Worm (Caenorhabditis elegans) whole organism, late embryonic: ENCODE results near the gene glb-29.

Source experiments
- C08G9.2 ChIP-seq: sonication (generic microtip); optimal IDR thresholded peaks from 2 replicates; lab custom pipeline; 2016; ENCODE audit warnings: mild to moderate bottlenecking, missing genetic modification characterization, moderate library complexity, missing compliant biosample characterization
- C38D4.7 ChIP-seq: fragments of 200-800 bp; sonication (Bioruptor generic); optimal IDR thresholded peaks from 2 replicates; lab custom pipeline; 2018; ENCODE audit warnings: mild to moderate bottlenecking, missing genetic modification characterization, moderate library complexity, missing compliant biosample characterization
- K02D7.2 ChIP-seq: sonication (generic microtip); optimal IDR thresholded peaks from 2 replicates; lab custom pipeline; 2017; ENCODE audit warnings: mild to moderate bottlenecking, missing genetic modification characterization, missing compliant biosample characterization
- Y22D7AL.16 ChIP-seq: sonication (generic microtip); optimal IDR thresholded peaks from 2 replicates; lab custom pipeline; 2016; ENCODE audit warnings: missing genetic modification characterization, missing compliant biosample characterization
- ama-1 ChIP-seq: fragments of 150-350 bp; optimal IDR thresholded peaks from 2 replicates; lab custom pipeline; 2014
- ceh-14 ChIP-seq: sonication (generic microtip); optimal IDR thresholded peaks from 2 replicates; lab custom pipeline; 2016; ENCODE audit warnings: missing genotype, missing genetic modification characterization, missing compliant biosample characterization
- ceh-2 ChIP-seq: sonication (generic microtip); optimal IDR thresholded peaks from 2 replicates; lab custom pipeline; 2016; ENCODE audit warnings: missing genotype, missing genetic modification characterization, missing compliant biosample characterization
- ceh-31 ChIP-seq: sonication (generic microtip); optimal IDR thresholded peaks from 2 replicates; lab custom pipeline; 2016; ENCODE audit warnings: missing genetic modification characterization, missing compliant biosample characterization
- ceh-34 ChIP-seq: sonication (generic microtip); optimal IDR thresholded peaks from 2 replicates; lab custom pipeline; 2016; ENCODE audit warnings: mild to moderate bottlenecking, missing genetic modification characterization, missing compliant biosample characterization
- ceh-45 ChIP-seq: fragments of 200-800 bp; sonication (Bioruptor generic); IDR thresholded peaks from 2 replicates; pipeline ENCODE4 v1.3.6; 2022; ENCODE audit warnings: missing genetic modification reagents, missing genetic modification characterization, missing compliant biosample characterization
- ceh-48 ChIP-seq: sonication (generic microtip); optimal IDR thresholded peaks from 2 replicates; lab custom pipeline; 2016; ENCODE audit warnings: missing genetic modification characterization, inconsistent platforms, missing compliant biosample characterization
- ceh-6 ChIP-seq: fragments of 200-800 bp; sonication (Bioruptor generic); optimal IDR thresholded peaks from 2 replicates; lab custom pipeline; 2018; ENCODE audit warnings: mild to moderate bottlenecking, missing genetic modification characterization, missing compliant biosample characterization
- elt-2 ChIP-seq: sonication (generic microtip); optimal IDR thresholded peaks from 2 replicates; lab custom pipeline; 2016; ENCODE audit warnings: missing genetic modification reagents, missing genetic modification characterization, missing compliant biosample characterization
- elt-4 ChIP-seq: sonication (generic microtip); optimal IDR thresholded peaks from 2 replicates; lab custom pipeline; 2016; ENCODE audit warnings: missing genetic modification characterization, missing compliant biosample characterization
- ets-4 ChIP-seq: sonication (generic microtip); optimal IDR thresholded peaks from 2 replicates; lab custom pipeline; 2016; ENCODE audit warnings: missing genetic modification characterization, missing compliant biosample characterization
- eyg-1 ChIP-seq: sonication (generic microtip); optimal IDR thresholded peaks from 2 replicates; lab custom pipeline; 2016; ENCODE audit warnings: missing genotype, missing genetic modification characterization, missing compliant biosample characterization
- fkh-10 ChIP-seq: fragments of 150-350 bp; optimal IDR thresholded peaks from 2 replicates; lab custom pipeline; 2014; ENCODE audit warnings: missing biosample characterization, missing genetic modification reagents, missing genetic modification characterization
- fkh-6 ChIP-seq: sonication (generic microtip); optimal IDR thresholded peaks from 2 replicates; lab custom pipeline; 2016; ENCODE audit warnings: missing genetic modification characterization, missing compliant biosample characterization
- gmeb-2 ChIP-seq: sonication (generic microtip); optimal IDR thresholded peaks from 2 replicates; lab custom pipeline; 2016; ENCODE audit warnings: missing genetic modification characterization, inconsistent platforms, missing compliant biosample characterization
- hlh-30 ChIP-seq: sonication (generic microtip); optimal IDR thresholded peaks from 2 replicates; lab custom pipeline; 2017; ENCODE audit warnings: antibody characterized with exemption, missing genetic modification characterization, missing compliant biosample characterization; ENCODE audit not compliant: insufficient read depth
- hlh-6 ChIP-seq: sonication (generic microtip); optimal IDR thresholded peaks from 2 replicates; lab custom pipeline; 2016; ENCODE audit warnings: missing genotype, missing genetic modification characterization, missing compliant biosample characterization
- lim-6 ChIP-seq: sonication (generic microtip); optimal IDR thresholded peaks from 2 replicates; lab custom pipeline; 2016; ENCODE audit warnings: missing genetic modification characterization, missing compliant biosample characterization
- madf-2 ChIP-seq: sonication (generic microtip); optimal IDR thresholded peaks from 2 replicates; lab custom pipeline; 2017; ENCODE audit warnings: missing genetic modification characterization, missing compliant biosample characterization
- nfya-1 ChIP-seq: sonication (generic microtip); optimal IDR thresholded peaks from 2 replicates; lab custom pipeline; 2017; ENCODE audit warnings: missing genetic modification characterization, mild to moderate bottlenecking, missing compliant biosample characterization, antibody characterized with exemption, moderate library complexity
- pag-3 ChIP-seq: sonication (generic microtip); optimal IDR thresholded peaks from 2 replicates; lab custom pipeline; 2016; ENCODE audit warnings: missing compliant biosample characterization, missing genetic modification characterization, borderline replicate concordance
- pat-9 ChIP-seq: fragments of 200-800 bp; sonication (Bioruptor generic); optimal IDR thresholded peaks from 2 replicates; lab custom pipeline; 2018; ENCODE audit warnings: mild to moderate bottlenecking, missing genetic modification characterization, moderate library complexity, missing compliant biosample characterization
- pha-4 ChIP-seq: fragments of 150-350 bp; optimal IDR thresholded peaks from 2 replicates; lab custom pipeline; 2018; ENCODE audit warnings: missing biosample characterization, missing genetic modification reagents, missing genetic modification characterization
- pros-1 ChIP-seq: fragments of 150-350 bp; optimal IDR thresholded peaks from 2 replicates; lab custom pipeline; 2014; ENCODE audit warnings: missing biosample characterization, missing genetic modification reagents, missing genetic modification characterization
- ref-2 ChIP-seq: sonication (generic microtip); optimal IDR thresholded peaks from 2 replicates; lab custom pipeline; 2016; ENCODE audit warnings: missing genetic modification characterization, missing compliant biosample characterization
- rnt-1 ChIP-seq: sonication (generic microtip); optimal IDR thresholded peaks from 2 replicates; lab custom pipeline; 2016; ENCODE audit warnings: missing genetic modification characterization, missing compliant biosample characterization
- sox-2 ChIP-seq: fragments of 200-800 bp; sonication (Bioruptor generic); IDR thresholded peaks from 2 replicates; pipeline ENCODE4 v1.3.6; 2022; ENCODE audit warnings: missing genetic modification reagents, missing genetic modification characterization, missing compliant biosample characterization
- sox-4 ChIP-seq: sonication (generic microtip); optimal IDR thresholded peaks from 2 replicates; lab custom pipeline; 2017; ENCODE audit warnings: mild to moderate bottlenecking, missing genetic modification characterization, inconsistent platforms, missing compliant biosample characterization
- syd-9 ChIP-seq: sonication (generic microtip); optimal IDR thresholded peaks from 2 replicates; lab custom pipeline; 2016; ENCODE audit warnings: mild to moderate bottlenecking, missing genetic modification characterization, moderate library complexity, missing compliant biosample characterization
- unc-3 ChIP-seq, 2 experiments: fragments of 200-800 bp in 1 of 2; sonication (Bioruptor generic) in 1 of 2; sonication (generic microtip) in 1 of 2; conservative IDR thresholded peaks in 1 of 2; optimal IDR thresholded peaks in 1 of 2; 2 replicates each; pipeline versions ENCODE4 v1.3.6 to Lab custom; 2016 to 2022; ENCODE audit warnings: missing compliant biosample characterization in 2 of 2, missing genetic modification characterization in 2 of 2, missing genetic modification reagents in 1 of 2
- unc-55 ChIP-seq: sonication (generic microtip); optimal IDR thresholded peaks from 2 replicates; lab custom pipeline; 2017; ENCODE audit warnings: missing biosample characterization, missing genetic modification reagents, missing genetic modification characterization
- unc-86 ChIP-seq: sonication (generic microtip); optimal IDR thresholded peaks from 2 replicates; lab custom pipeline; 2016; ENCODE audit warnings: missing genetic modification characterization, missing compliant biosample characterization
- zip-5 ChIP-seq: sonication (generic microtip); optimal IDR thresholded peaks from 2 replicates; lab custom pipeline; 2016; ENCODE audit warnings: missing genetic modification characterization, missing compliant biosample characterization

The glb-29 gene

DNA sequence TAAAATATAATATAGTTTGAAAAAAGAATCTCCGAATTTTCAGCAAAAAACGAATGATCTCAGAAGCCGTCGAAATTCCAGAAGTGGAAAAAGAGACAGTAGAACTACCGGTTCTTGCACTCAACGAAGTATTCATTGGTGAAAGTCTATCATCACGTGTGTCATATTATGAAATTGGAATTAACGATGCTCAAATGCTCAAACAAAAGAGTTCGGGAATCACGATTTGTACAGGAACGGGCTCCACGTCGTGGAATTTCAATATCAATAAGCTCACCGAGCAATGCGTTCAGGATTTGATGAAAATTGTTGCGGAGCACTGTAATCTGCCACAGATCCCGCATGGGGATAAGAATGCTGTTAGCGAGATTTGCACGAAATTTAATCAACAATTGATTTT, 49.4 kb downstream of the glb-29 start:
- TF ChIP-seq C08G9.2 (tag; lab: Kevin White, UChicago) (no peak), pha-4 (tag; lab: Kevin White, UChicago) (no peak), ceh-34 (no peak), zip-5 (no peak), ceh-45 (GFP tag; lab: Robert Waterston, UW) (no peak), elt-4 (no peak), ceh-48 (tag; lab: Kevin White, UChicago) (no peak), unc-86 (tag; lab: Kevin White, UChicago) (no peak), C38D4.7 (GFP tag; lab: Kevin White, UChicago) (no peak), hlh-6 (tag; lab: Kevin White, UChicago) (no peak), ceh-2 (tag; lab: Kevin White, UChicago) (no peak), pros-1 (no peak), Y22D7AL.16 (tag; lab: Kevin White, UChicago) (no peak), ref-2 (tag; lab: Kevin White, UChicago) (no peak), fkh-10 (GFP tag; lab: Kevin White, UChicago) (no peak), rnt-1 (tag; lab: Kevin White, UChicago) (no peak)

ce11 chrII:12059872-12060271, 51.0 kb downstream of the glb-29 start:
- TF ChIP-seq Y22D7AL.16 (tag; lab: Kevin White, UChicago): no peak
- no peak for TF ChIP-seq nfya-1 (tag; lab: Kevin White, UChicago)
- no peak for TF ChIP-seq zip-5
- TF ChIP-seq C08G9.2 (tag; lab: Kevin White, UChicago): no peak
- TF ChIP-seq elt-2 (tag; lab: Kevin White, UChicago): no peak
- TF ChIP-seq ceh-45 (GFP tag; lab: Robert Waterston, UW): no peak
- no peak for TF ChIP-seq sox-2 (GFP tag; lab: Robert Waterston, UW)
- TF ChIP-seq C38D4.7 (GFP tag; lab: Kevin White, UChicago): no peak
- TF ChIP-seq gmeb-2: no peak
- TF ChIP-seq unc-3 (GFP tag; conservative IDR thresholded peaks at IDR 0.05; lab: Robert Waterston, UW): no peak
- no peak for TF ChIP-seq unc-3 (tag; optimal IDR thresholded peaks at IDR 0.05; lab: Kevin White, UChicago)
- no peak for TF ChIP-seq pag-3 (tag; lab: Kevin White, UChicago)
- TF ChIP-seq eyg-1: no peak
- TF ChIP-seq ama-1 (lab: Kevin White, UChicago): no peak
- no peak for TF ChIP-seq ceh-6 (GFP tag; lab: Kevin White, UChicago)
- TF ChIP-seq ceh-31: no peak
- no peak for TF ChIP-seq ets-4 (tag; lab: Kevin White, UChicago)

DNA sequence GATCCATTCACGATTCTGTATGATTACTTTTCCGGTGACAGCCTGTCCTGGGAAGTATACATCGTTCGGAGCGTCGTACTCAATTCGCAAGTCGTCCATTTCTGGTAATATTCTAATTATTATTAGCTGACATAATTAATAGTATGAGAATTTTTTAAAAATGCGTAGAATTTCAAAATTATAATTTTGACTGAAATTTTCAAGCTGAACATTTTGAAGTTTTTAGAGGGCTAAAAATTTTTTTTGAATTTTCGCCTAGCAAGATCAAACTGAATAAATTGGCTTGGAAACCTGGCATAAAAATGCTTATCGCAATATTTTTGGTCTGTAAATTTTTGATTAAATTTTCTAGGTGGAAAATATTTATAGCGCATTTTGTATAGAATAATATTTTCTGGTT, 53.6 kb downstream of the glb-29 start, which contains the start of gene arrd-7:
Gene arrd-7 (minus strand): TSS at position 101 of the 400 bp plus-strand sequence.
- no peak for TF ChIP-seq ceh-48 (tag; lab: Kevin White, UChicago)
- no peak for TF ChIP-seq lim-6 (tag; lab: Kevin White, UChicago)
- no peak for TF ChIP-seq hlh-30 (tag; lab: Kevin White, UChicago)
- TF ChIP-seq ceh-14: no peak
- TF ChIP-seq syd-9 (tag; lab: Kevin White, UChicago): no peak
- TF ChIP-seq ceh-2 (tag; lab: Kevin White, UChicago): no peak
- TF ChIP-seq unc-55: no peak
- TF ChIP-seq pat-9 (tag; lab: Kevin White, UChicago): no peak
- TF ChIP-seq unc-3 (GFP tag; conservative IDR thresholded peaks at IDR 0.05; lab: Robert Waterston, UW): no peak
- TF ChIP-seq unc-3 (tag; optimal IDR thresholded peaks at IDR 0.05; lab: Kevin White, UChicago): no peak
- TF ChIP-seq madf-2 (tag; lab: Kevin White, UChicago): no peak
- no peak for TF ChIP-seq K02D7.2
- TF ChIP-seq elt-4: no peak
- no peak for TF ChIP-seq fkh-6 (tag; lab: Kevin White, UChicago)
- no peak for TF ChIP-seq elt-2 (tag; lab: Kevin White, UChicago)

DNA sequence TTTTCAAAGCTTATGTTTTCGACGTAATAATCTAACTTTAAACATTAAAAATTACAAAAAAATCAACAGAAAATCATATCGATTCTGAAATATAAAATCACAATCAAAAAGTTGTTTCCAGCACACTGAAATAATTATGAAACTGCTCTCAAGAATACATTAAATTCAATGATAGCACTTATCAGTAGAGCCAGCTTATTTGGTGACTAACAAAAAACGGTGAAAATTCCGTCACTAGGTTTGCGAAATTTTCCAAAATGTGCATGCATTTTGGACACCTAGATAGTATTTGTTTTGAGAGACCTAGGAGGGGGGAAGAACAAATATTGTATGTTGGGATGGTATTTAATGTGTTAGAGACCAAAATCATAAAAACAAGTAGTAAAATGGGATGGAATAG, 54.2 kb downstream of the glb-29 start:
- TF ChIP-seq C38D4.7 (GFP tag; lab: Kevin White, UChicago) (no peak), gmeb-2 (no peak), sox-4 (tag; lab: Kevin White, UChicago) (no peak), pag-3 (tag; lab: Kevin White, UChicago) (no peak), pros-1 (no peak)
